Fruit fly (Drosophila melanogaster) whole organism, embryonic: ENCODE data around the gene CG8191.

Source experiments
- Blimp-1 ChIP-seq: fragments of 200-800 bp; sonication (Bioruptor generic); optimal IDR thresholded peaks from 3 replicates; lab custom pipeline; 2018; ENCODE audit warnings: missing biosample characterization, missing genetic modification characterization, mild to moderate bottlenecking, moderate library complexity, missing genetic modification reagents
- CG1024 ChIP-seq: fragments of 200-800 bp; sonication (Bioruptor generic); IDR thresholded peaks from 2 replicates; pipeline ENCODE4 v1.3.6; 2022; ENCODE audit warnings: missing biosample characterization, missing genetic modification characterization
- CG10462 ChIP-seq: fragments of 200-800 bp; sonication (Bioruptor generic); optimal IDR thresholded peaks from 2 replicates; lab custom pipeline; 2016; ENCODE audit warnings: missing biosample characterization, missing genetic modification characterization
- CG10543 ChIP-seq: fragments of 200-800 bp; sonication (Bioruptor generic); optimal IDR thresholded peaks from 3 replicates; lab custom pipeline; 2017; ENCODE audit warnings: missing biosample characterization, mild to moderate bottlenecking, missing genetic modification characterization, moderate library complexity
- CG10654 ChIP-seq: fragments of 200-800 bp; sonication (Bioruptor generic); optimal IDR thresholded peaks from 2 replicates; lab custom pipeline; 2016; ENCODE audit warnings: missing biosample characterization, missing genetic modification characterization
- CG12942 ChIP-seq: fragments of 200-800 bp; sonication (Bioruptor generic); optimal IDR thresholded peaks from 3 replicates; lab custom pipeline; 2016; ENCODE audit warnings: missing biosample characterization, missing genetic modification characterization
- CG13424 ChIP-seq: fragments of 200-800 bp; sonication (Bioruptor generic); optimal IDR thresholded peaks from 2 replicates; lab custom pipeline; 2019; ENCODE audit warnings: missing biosample characterization, mild to moderate bottlenecking, missing genetic modification characterization, moderate library complexity
- CG14014 ChIP-seq: fragments of 200-800 bp; sonication (Bioruptor generic); IDR thresholded peaks from 2 replicates; pipeline ENCODE4 v1.3.6; 2022; ENCODE audit warnings: missing biosample characterization, missing genetic modification characterization
- CG15073 ChIP-seq: fragments of 200-800 bp; sonication (Bioruptor generic); optimal IDR thresholded peaks from 2 replicates; lab custom pipeline; 2016; ENCODE audit warnings: missing biosample characterization, missing genetic modification characterization
- CG16779 ChIP-seq: fragments of 200-800 bp; sonication (Bioruptor generic); IDR thresholded peaks from 2 replicates; pipeline ENCODE4 v1.3.6; 2022; ENCODE audit warnings: missing biosample characterization, missing genetic modification characterization
- CG16863 ChIP-seq: fragments of 200-800 bp; sonication (Bioruptor generic); optimal IDR thresholded peaks from 3 replicates; lab custom pipeline; 2016; ENCODE audit warnings: missing biosample characterization, missing genetic modification characterization
- CG17568 ChIP-seq: fragments of 200-800 bp; sonication (Bioruptor generic); optimal IDR thresholded peaks from 2 replicates; lab custom pipeline; 2018; ENCODE audit warnings: missing biosample characterization, mild to moderate bottlenecking, missing genetic modification characterization, moderate library complexity
- CG17829 ChIP-seq: fragments of 200-800 bp; optimal IDR thresholded peaks from 2 replicates; lab custom pipeline; 2019; ENCODE audit warnings: missing biosample characterization, mild to moderate bottlenecking, missing genetic modification characterization, moderate library complexity
- CG32772 ChIP-seq: fragments of 200-800 bp; sonication (Bioruptor generic); IDR thresholded peaks from 2 replicates; pipeline ENCODE4 v1.3.6; 2022; ENCODE audit warnings: missing biosample characterization, missing genetic modification characterization
- CG34376 ChIP-seq: fragments of 200-800 bp; sonication (Bioruptor generic); optimal IDR thresholded peaks from 2 replicates; lab custom pipeline; 2018; ENCODE audit warnings: missing biosample characterization, mild to moderate bottlenecking, missing genetic modification characterization
- CG4360 ChIP-seq: fragments of 200-800 bp; sonication (Bioruptor generic); IDR thresholded peaks from 2 replicates; pipeline ENCODE4 v1.3.6; 2022; ENCODE audit warnings: missing biosample characterization, missing genetic modification characterization
- CG4404 ChIP-seq: fragments of 200-800 bp; sonication (Bioruptor generic); IDR thresholded peaks from 2 replicates; pipeline ENCODE4 v1.3.6; 2022; ENCODE audit warnings: missing biosample characterization, missing genetic modification characterization
- CG8944 ChIP-seq: fragments of 200-800 bp; sonication (Bioruptor generic); optimal IDR thresholded peaks from 3 replicates; lab custom pipeline; 2016; ENCODE audit warnings: missing biosample characterization, missing genetic modification characterization
- CG9797 ChIP-seq: fragments of 200-800 bp; sonication (Bioruptor generic); optimal IDR thresholded peaks from 3 replicates; lab custom pipeline; 2018; ENCODE audit warnings: missing biosample characterization, mild to moderate bottlenecking, missing genetic modification characterization
- CG9932 ChIP-seq: fragments of 200-800 bp; sonication (Bioruptor generic); IDR thresholded peaks from 2 replicates; pipeline ENCODE4 v1.3.6; 2022; ENCODE audit warnings: missing biosample characterization, missing genetic modification characterization
- CTCF ChIP-seq: fragments of 200-800 bp; sonication (Bioruptor generic); optimal IDR thresholded peaks from 2 replicates; lab custom pipeline; 2017; ENCODE audit warnings: missing biosample characterization, mild to moderate bottlenecking, missing genetic modification characterization, moderate library complexity
- Eip74EF ChIP-seq, 2 experiments: fragments of 200-800 bp in 1 of 2; fragments of >200 bp in 1 of 2; sonication (Bioruptor generic) in 1 of 2; optimal IDR thresholded peaks; 2 replicates each; lab custom pipeline; 2017 to 2019; ENCODE audit warnings: missing biosample characterization in 2 of 2, missing genetic modification characterization in 2 of 2, mild to moderate bottlenecking in 1 of 2, moderate library complexity in 1 of 2
- Hr3 ChIP-seq: fragments of 200-800 bp; sonication (Bioruptor generic); optimal IDR thresholded peaks from 3 replicates; lab custom pipeline; 2016; ENCODE audit warnings: missing biosample characterization, missing genetic modification characterization
- Hsf ChIP-seq: fragments of 200-800 bp; sonication (Bioruptor generic); optimal IDR thresholded peaks from 3 replicates; lab custom pipeline; 2016; ENCODE audit warnings: missing biosample characterization, missing genetic modification characterization
- Meics ChIP-seq: fragments of 200-800 bp; sonication (Bioruptor generic); optimal IDR thresholded peaks from 2 replicates; lab custom pipeline; 2017; ENCODE audit warnings: missing biosample characterization, mild to moderate bottlenecking, missing genetic modification characterization
- NC2α ChIP-seq: fragments of 200-800 bp; sonication (Bioruptor generic); optimal IDR thresholded peaks from 2 replicates; lab custom pipeline; 2016; ENCODE audit warnings: missing biosample characterization, missing genetic modification characterization
- NK7.1 ChIP-seq: fragments of 200-800 bp; sonication (Bioruptor generic); optimal IDR thresholded peaks from 3 replicates; lab custom pipeline; 2016; ENCODE audit warnings: missing biosample characterization, missing genetic modification characterization
- Neu2 ChIP-seq: fragments of 200-800 bp; sonication (Bioruptor generic); optimal IDR thresholded peaks from 3 replicates; lab custom pipeline; 2016; ENCODE audit warnings: missing biosample characterization, missing genetic modification characterization, borderline replicate concordance
- Xrp1 ChIP-seq: fragments of 200-800 bp; sonication (Bioruptor generic); IDR thresholded peaks from 2 replicates; pipeline ENCODE4 v1.3.6; 2022; ENCODE audit warnings: missing biosample characterization, missing genetic modification characterization
- ab ChIP-seq: fragments of 200-800 bp; sonication (Bioruptor generic); optimal IDR thresholded peaks from 2 replicates; lab custom pipeline; 2016; ENCODE audit warnings: missing biosample characterization, missing genetic modification characterization
- az2 ChIP-seq: fragments of 200-800 bp; sonication (Bioruptor generic); optimal IDR thresholded peaks from 3 replicates; lab custom pipeline; 2016; ENCODE audit warnings: missing biosample characterization, missing genetic modification characterization
- crc ChIP-seq: fragments of 200-800 bp; sonication (Bioruptor generic); optimal IDR thresholded peaks from 2 replicates; lab custom pipeline; 2016; ENCODE audit warnings: missing biosample characterization, missing genetic modification characterization
- crp ChIP-seq, 2 experiments: fragments of 200-800 bp; sonication (Bioruptor generic); optimal IDR thresholded peaks; 2 replicates in 1 of 2; 3 replicates in 1 of 2; lab custom pipeline; 2017; ENCODE audit warnings: missing biosample characterization in 2 of 2, missing genetic modification characterization in 2 of 2, mild to moderate bottlenecking in 1 of 2, moderate library complexity in 1 of 2
- dimm ChIP-seq: fragments of 200-800 bp; sonication (Bioruptor generic); IDR thresholded peaks from 2 replicates; pipeline ENCODE4 v1.3.6; 2022; ENCODE audit warnings: missing biosample characterization, missing genetic modification characterization
- ewg ChIP-seq: fragments of 200-800 bp; sonication (Bioruptor generic); optimal IDR thresholded peaks from 3 replicates; lab custom pipeline; 2017; ENCODE audit warnings: mild to moderate bottlenecking, missing biosample characterization, missing genetic modification reagents, missing genetic modification characterization
- fu2 ChIP-seq: fragments of 200-800 bp; sonication (Bioruptor generic); optimal IDR thresholded peaks from 2 replicates; lab custom pipeline; 2016; ENCODE audit warnings: missing biosample characterization, missing genetic modification characterization
- gce ChIP-seq: fragments of 200-800 bp; sonication (Bioruptor generic); IDR thresholded peaks from 3 replicates; pipeline ENCODE4 v1.3.6; 2022; ENCODE audit warnings: missing biosample characterization, missing genetic modification characterization
- gem ChIP-seq: fragments of 200-800 bp; sonication (Bioruptor generic); optimal IDR thresholded peaks from 2 replicates; lab custom pipeline; 2019; ENCODE audit warnings: missing biosample characterization, mild to moderate bottlenecking, missing genetic modification characterization, moderate library complexity
- gfzf ChIP-seq: fragments of 200-800 bp; sonication (Bioruptor generic); optimal IDR thresholded peaks from 2 replicates; lab custom pipeline; 2016; ENCODE audit warnings: missing biosample characterization, mild to moderate bottlenecking, missing genetic modification characterization, moderate library complexity
- kah ChIP-seq: fragments of 200-800 bp; sonication (Bioruptor generic); optimal IDR thresholded peaks from 2 replicates; lab custom pipeline; 2018; ENCODE audit warnings: missing biosample characterization, mild to moderate bottlenecking, missing genetic modification characterization
- mirr ChIP-seq: fragments of 200-800 bp; sonication (Bioruptor generic); optimal IDR thresholded peaks from 3 replicates; lab custom pipeline; 2018; ENCODE audit warnings: missing biosample characterization, mild to moderate bottlenecking, missing genetic modification characterization
- nerfin-2 ChIP-seq: fragments of 200-800 bp; sonication (Bioruptor generic); IDR thresholded peaks from 2 replicates; pipeline ENCODE4 v1.3.6; 2022; ENCODE audit warnings: missing biosample characterization, missing genetic modification characterization; ENCODE audit not compliant: partially characterized antibody
- oc ChIP-seq: fragments of 200-800 bp; sonication (Bioruptor generic); optimal IDR thresholded peaks from 2 replicates; lab custom pipeline; 2018; ENCODE audit warnings: missing biosample characterization, mild to moderate bottlenecking, missing genetic modification characterization, moderate library complexity
- pan ChIP-seq, 4 experiments: fragments of >200 bp in 3 of 4; fragments of 200-800 bp in 1 of 4; sonication (Bioruptor generic) in 1 of 4; optimal IDR thresholded peaks in 3 of 4; IDR thresholded peaks in 1 of 4; 2 replicates each; pipeline versions ENCODE4 v1.3.6 to Lab custom; 2017 to 2022; ENCODE audit warnings: missing biosample characterization in 2 of 4, missing genetic modification characterization in 2 of 4, mixed read lengths in 1 of 4
- pita ChIP-seq: fragments of 200-800 bp; sonication (Bioruptor generic); optimal IDR thresholded peaks from 2 replicates; lab custom pipeline; 2017; ENCODE audit warnings: missing biosample characterization, mild to moderate bottlenecking, missing genetic modification characterization
- run ChIP-seq: fragments of 200-800 bp; sonication (Bioruptor generic); optimal IDR thresholded peaks from 3 replicates; lab custom pipeline; 2018; ENCODE audit warnings: missing biosample characterization, mild to moderate bottlenecking, missing genetic modification characterization
- sna ChIP-seq: fragments of 200-800 bp; sonication (Bioruptor generic); IDR thresholded peaks from 2 replicates; pipeline ENCODE4 v1.3.6; 2022; ENCODE audit warnings: missing biosample characterization, missing genetic modification characterization; ENCODE audit not compliant: partially characterized antibody
- stwl ChIP-seq: fragments of 200-800 bp; sonication (Bioruptor generic); optimal IDR thresholded peaks from 3 replicates; lab custom pipeline; 2018; ENCODE audit warnings: missing biosample characterization, mild to moderate bottlenecking, missing genetic modification characterization, moderate library complexity
- zen ChIP-seq: fragments of 200-800 bp; sonication (Bioruptor generic); optimal IDR thresholded peaks from 3 replicates; lab custom pipeline; 2018; ENCODE audit warnings: missing biosample characterization, mild to moderate bottlenecking, missing genetic modification characterization, moderate library complexity

Gene CG8191

DNA sequence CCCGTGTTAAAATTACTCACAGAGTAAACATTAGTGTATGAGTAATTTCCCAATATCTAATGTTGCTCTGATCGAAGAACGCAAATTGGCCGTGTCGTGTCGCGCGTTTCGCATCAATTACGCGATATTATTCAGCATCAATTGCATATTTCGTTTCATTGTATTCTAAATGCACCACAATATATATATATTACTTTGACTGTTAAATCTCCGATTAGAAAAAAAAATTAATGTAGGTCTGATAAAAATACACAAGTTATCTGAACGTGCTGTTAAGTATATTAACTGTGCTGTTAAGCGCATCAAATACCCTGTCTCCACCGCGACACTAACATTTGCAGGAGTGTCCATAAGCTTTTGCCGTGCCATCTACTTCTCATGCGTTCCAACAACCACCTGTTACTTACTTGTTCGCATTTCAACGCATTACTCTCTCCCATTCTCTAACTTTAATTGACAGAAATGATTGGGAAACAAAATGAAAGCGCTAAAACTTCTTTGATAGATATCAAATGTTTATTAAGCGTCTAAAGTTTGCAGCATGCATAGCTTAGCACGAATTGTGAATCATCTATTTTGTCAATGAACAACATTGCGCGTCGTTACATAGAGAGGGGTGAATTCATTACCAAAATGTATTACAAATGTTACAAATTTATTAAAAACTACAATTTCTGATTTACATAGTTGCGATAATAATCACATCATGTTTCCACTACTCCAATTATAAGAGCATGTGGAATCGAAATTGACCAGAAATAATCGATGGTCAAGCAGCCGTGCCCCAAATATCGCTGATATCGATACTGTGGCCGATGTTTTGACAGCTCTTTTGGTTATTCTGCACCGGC lies 28.7 kb downstream of the CG8191 start, which contains the start of the genes Graf and mRpL3 (continued):
- TF ChIP-seq CG4404 (GFP tag; lab: Robert Waterston, UW) (no peak), dimm (GFP tag; lab: Robert Waterston, UW) (no peak), CG8944 (GFP tag; lab: Kevin White, UChicago) (no peak), pita (GFP tag; lab: Kevin White, UChicago) (no peak), Xrp1 (no peak), oc (tag; lab: Kevin White, UChicago) (no peak), CG32772 (GFP tag; lab: Robert Waterston, UW) (no peak), CG10543 (GFP tag; lab: Kevin White, UChicago) (no peak), CG9932 (GFP tag; lab: Robert Waterston, UW) (no peak; the same call in 1 of the 2 replicates), fu2 (GFP tag; lab: Kevin White, UChicago) (no peak), sna (peak; percentile 83), zen (no peak), ewg (GFP tag; lab: Kevin White, UChicago) (no peak), az2 (GFP tag; lab: Kevin White, UChicago) (no peak), CTCF (GFP tag; lab: Kevin White, UChicago) (no peak), gfzf (GFP tag; lab: Kevin White, UChicago) (peak; percentile 35), CG12942 (no peak), nerfin-2 (GFP tag; lab: Robert Waterston, UW) (peak; percentile 92), Eip74EF (GFP tag; optimal IDR thresholded peaks at IDR 0.05; lab: Kevin White, UChicago) (no peak), Hr3 (GFP tag; lab: Kevin White, UChicago) (peak; percentile 4), stwl (tag; lab: Kevin White, UChicago) (peak; percentile 16), CG16863 (no peak), mirr (GFP tag; lab: Kevin White, UChicago) (no peak), crp (GFP tag; optimal IDR thresholded peaks at IDR 0.05; lab: Kevin White, UChicago) (no peak), run (no peak), CG10462 (GFP tag; lab: Kevin White, UChicago) (no peak), Blimp-1 (GFP tag; lab: Kevin White, UChicago) (no peak), CG17829 (no peak), ab (GFP tag; lab: Kevin White, UChicago) (no peak), CG15073 (no peak), CG34376 (GFP tag; lab: Kevin White, UChicago) (no peak), NC2α (GFP tag; lab: Kevin White, UChicago) (no peak), kah (GFP tag; lab: Kevin White, UChicago) (peak; percentile 96), CG1024 (GFP tag; lab: Robert Waterston, UW) (peak; percentile 11; the same call in 1 of the 2 replicates), CG17568 (GFP tag; lab: Kevin White, UChicago) (no peak), CG13424 (tag; lab: Kevin White, UChicago) (no peak), crc (no peak), CG9797 (GFP tag; lab: Kevin White, UChicago) (no peak), NK7.1 (GFP tag; lab: Kevin White, UChicago) (no peak), CG4360 (GFP tag; lab: Robert Waterston, UW) (no peak), Hsf (peak; percentile 20), gem (no peak), Neu2 (GFP tag; lab: Kevin White, UChicago) (no peak), CG16779 (GFP tag; lab: Robert Waterston, UW) (no peak), CG10654 (GFP tag; lab: Kevin White, UChicago) (no peak), CG14014 (GFP tag; lab: Robert Waterston, UW) (no peak), gce (GFP tag; lab: Robert Waterston, UW) (no peak), Meics (GFP tag; lab: Kevin White, UChicago) (no peak), pan (optimal IDR thresholded peaks at IDR 0.05; lab: Kevin White, UChicago) (no peak), pan (GFP tag; optimal IDR thresholded peaks at IDR 0.05 in 1 of 2, IDR thresholded peaks at IDR 0.05 in 1 of 2) (no peak)
